Fruit fly (Drosophila melanogaster): Measurements from ENCODE around the gene CG1637.
A peak's percentile ranks its signal among the peaks of the same experiment; 100 is the strongest.

CG1637 gene

dm6 chrX:10927110-10927509, 49.4 kb upstream of the CG1637 start, which contains the start of gene CG2145 (continued):
- TF ChIP-seq row (GFP tag; IDR thresholded peaks at IDR 0.05) (peak; percentile 18; the same call in 1 of the 3 replicates), CG5180 (GFP tag; optimal IDR thresholded peaks at IDR 0.05) (no peak), CG30431 (GFP tag; optimal IDR thresholded peaks at IDR 0.05) (no peak), CG13296 (GFP tag; optimal IDR thresholded peaks at IDR 0.05) (peak; percentile 5), CG10366 (GFP tag; IDR thresholded peaks at IDR 0.05) (no peak), HLHmδ (GFP tag; optimal IDR thresholded peaks at IDR 0.05) (no peak), CG18262 (tag; optimal IDR thresholded peaks at IDR 0.05) (peak; percentile 5), Deaf1 (tag; optimal IDR thresholded peaks at IDR 0.05) (peak; percentile 84), aop (GFP tag; IDR thresholded peaks at IDR 0.05) (no peak), CG18599 (GFP tag; optimal IDR thresholded peaks at IDR 0.05) (peak; percentile 13), CG10274 (GFP tag; optimal IDR thresholded peaks at IDR 0.05) (peak; percentile 95), CG2678 (tag; optimal IDR thresholded peaks at IDR 0.05) (peak; percentile 42), ro (GFP tag; IDR thresholded peaks at IDR 0.05) (no peak), grau (tag; optimal IDR thresholded peaks at IDR 0.05) (peak; percentile 25), Dip3 (GFP tag; optimal IDR thresholded peaks at IDR 0.05) (no peak), abd-A (tag; optimal IDR thresholded peaks at IDR 0.05) (peak; percentile 5), CG11696 (GFP tag; IDR thresholded peaks at IDR 0.05) (no peak), Pdp1 (GFP tag; optimal IDR thresholded peaks at IDR 0.05) (peak in 1 of 2 experiments; percentile 21), CG12942 (GFP tag; optimal IDR thresholded peaks at IDR 0.05) (no peak), Lpt (GFP tag; optimal IDR thresholded peaks at IDR 0.05) (no peak), CG17186 (GFP tag; optimal IDR thresholded peaks at IDR 0.05) (no peak), BtbVII (GFP tag; optimal IDR thresholded peaks at IDR 0.05) (no peak), CG16813 (GFP tag; IDR thresholded peaks at IDR 0.05; ENCODE audit: partially characterized antibody) (no peak), CG7271 (tag; optimal IDR thresholded peaks at IDR 0.05) (no peak), pzg (GFP tag; optimal IDR thresholded peaks at IDR 0.05) (no peak), CG10654 (GFP tag; optimal IDR thresholded peaks at IDR 0.05) (no peak), CG17328 (GFP tag; IDR thresholded peaks at IDR 0.05) (no peak), az2 (GFP tag; optimal IDR thresholded peaks at IDR 0.05) (no peak), ATbp (GFP tag; optimal IDR thresholded peaks at IDR 0.05) (no peak), Med (GFP tag) (peak; percentile 50), CG4820 (GFP tag; optimal IDR thresholded peaks at IDR 0.05) (no peak), psq (GFP tag; optimal IDR thresholded peaks at IDR 0.05) (no peak), CG11504 (tag; optimal IDR thresholded peaks at IDR 0.05) (peak; percentile 53), Hr51 (GFP tag; optimal IDR thresholded peaks at IDR 0.05) (peak in 1 of 2 experiments; percentile 22), CG4424 (GFP tag; optimal IDR thresholded peaks at IDR 0.05) (no peak), CG7372 (GFP tag; IDR thresholded peaks at IDR 0.05) (no peak), CG7963 (GFP tag; IDR thresholded peaks at IDR 0.05; ENCODE audit: partially characterized antibody) (no peak), twi (tag; optimal IDR thresholded peaks at IDR 0.05) (no peak), wek (GFP tag; optimal IDR thresholded peaks at IDR 0.05) (no peak), her (GFP tag; optimal IDR thresholded peaks at IDR 0.05) (no peak), hbn (GFP tag; IDR thresholded peaks at IDR 0.05; ENCODE audit: partially characterized antibody) (no peak), CG13287 (GFP tag; IDR thresholded peaks at IDR 0.05; ENCODE audit: partially characterized antibody) (peak; percentile 8; the same call in 1 of the 2 replicates), p53 (GFP tag; optimal IDR thresholded peaks at IDR 0.05) (no peak), Dp (GFP tag; optimal IDR thresholded peaks at IDR 0.05) (no peak), CG11247 (GFP tag; IDR thresholded peaks at IDR 0.05) (no peak), peb (GFP tag; IDR thresholded peaks at IDR 0.05) (no peak), prd (optimal IDR thresholded peaks at IDR 0.05) (no peak), prd (GFP tag; IDR thresholded peaks at IDR 0.05) (no peak), Neu2 (GFP tag; optimal IDR thresholded peaks at IDR 0.05; ENCODE audit: borderline replicate concordance) (no peak), eyg (GFP tag; optimal IDR thresholded peaks at IDR 0.05) (no peak), ttk (GFP tag; IDR thresholded peaks at IDR 0.05) (no peak)

All from whole organism, embryonic.